Worm (Caenorhabditis elegans): ENCODE data around the gene T07G12.2.
A peak's percentile ranks its signal among the peaks of the same experiment; 100 is the strongest.

Gene T07G12.2

ce11 chrIV:10542283-10542682 lies 11.8 kb downstream of the T07G12.2 start:
- no peak for TF ChIP-seq nhr-237 (tag; optimal IDR thresholded peaks at IDR 0.05)
- no peak for TF ChIP-seq lsy-12 (tag; optimal IDR thresholded peaks at IDR 0.05)
- no peak for TF ChIP-seq ZK546.5 (tag; optimal IDR thresholded peaks at IDR 0.05)
- peak; percentile 54 for TF ChIP-seq elt-2 (tag; optimal IDR thresholded peaks at IDR 0.05)
- no peak for TF ChIP-seq ceh-16 (tag; optimal IDR thresholded peaks at IDR 0.05)
- no peak for TF ChIP-seq daf-12 (tag; optimal IDR thresholded peaks at IDR 0.05)
- TF ChIP-seq pqm-1 (tag; optimal IDR thresholded peaks at IDR 0.05), result no peak
- no peak for TF ChIP-seq tbx-2 (tag; optimal IDR thresholded peaks at IDR 0.05)
- no peak for TF ChIP-seq ceh-82 (tag; optimal IDR thresholded peaks at IDR 0.05)

ce11 chrIV:10543361-10543760 lies 12.9 kb downstream of the T07G12.2 start:
- TF ChIP-seq ceh-9 (tag; optimal IDR thresholded peaks at IDR 0.05) (no peak), ama-1 (optimal IDR thresholded peaks at IDR 0.05) (no peak), jun-1 (tag; optimal IDR thresholded peaks at IDR 0.05) (peak; percentile 66), lin-39 (tag; optimal IDR thresholded peaks at IDR 0.05) (no peak), pqm-1 (tag; optimal IDR thresholded peaks at IDR 0.05) (peak; percentile 76), daf-12 (tag; optimal IDR thresholded peaks at IDR 0.05) (no peak), pha-4 (tag; optimal IDR thresholded peaks at IDR 0.05) (peak; percentile 32), nhr-67 (tag; optimal IDR thresholded peaks at IDR 0.05) (no peak), mdl-1 (tag; optimal IDR thresholded peaks at IDR 0.05) (no peak), eor-1 (tag; optimal IDR thresholded peaks at IDR 0.05) (no peak), elt-3 (tag; optimal IDR thresholded peaks at IDR 0.05) (no peak), elt-2 (tag; optimal IDR thresholded peaks at IDR 0.05) (peak; percentile 84)

- TF ChIP-seq elt-2 (tag; optimal IDR thresholded peaks at IDR 0.05), result peak; percentile 40
- no peak for TF ChIP-seq ztf-4 (tag; optimal IDR thresholded peaks at IDR 0.05)
- TF ChIP-seq fkh-2 (tag; optimal IDR thresholded peaks at IDR 0.05), result no peak
- TF ChIP-seq fkh-10 (GFP tag; optimal IDR thresholded peaks at IDR 0.05), result no peak
- no peak for TF ChIP-seq nhr-23 (tag; optimal IDR thresholded peaks at IDR 0.05)
Observed at ce11 chrIV:10545038-10545437, 14.5 kb downstream of the T07G12.2 start, which contains the start of gene T07G12.5. TSS of gene T07G12.5 (minus strand) at chrIV:10545138.

- TF ChIP-seq egl-5 (tag; optimal IDR thresholded peaks at IDR 0.05) (no peak), R02D3.7 (tag; optimal IDR thresholded peaks at IDR 0.05) (no peak), unc-62 (GFP tag; optimal IDR thresholded peaks at IDR 0.05) (no peak), eor-1 (tag; optimal IDR thresholded peaks at IDR 0.05) (no peak), snpc-4 (tag; optimal IDR thresholded peaks at IDR 0.05) (no peak), aly-2 (tag; optimal IDR thresholded peaks at IDR 0.05) (no peak), pqm-1 (tag; optimal IDR thresholded peaks at IDR 0.05) (no peak), hmg-11 (tag; optimal IDR thresholded peaks at IDR 0.05) (no peak), nhr-12 (tag; optimal IDR thresholded peaks at IDR 0.05) (no peak), nhr-25 (tag; optimal IDR thresholded peaks at IDR 0.05) (no peak), nhr-77 (tag; optimal IDR thresholded peaks at IDR 0.05) (no peak), nhr-43 (tag; optimal IDR thresholded peaks at IDR 0.05; ENCODE audit: poor library complexity, severe bottlenecking) (no peak)
Observed at ce11 chrIV:10546589-10547136, 16.2 kb downstream of the T07G12.2 start, which contains the start of gene zim-1. TSS of gene zim-1 (plus strand) at chrIV:10547086.

ce11 chrIV:10554947-10555346 lies 24.4 kb downstream of the T07G12.2 start, which contains the start of gene zim-2:
TSS of gene zim-2 (plus strand) at chrIV:10555247.
- TF ChIP-seq mml-1 (tag; optimal IDR thresholded peaks at IDR 0.05), result no peak
- TF ChIP-seq nhr-11 (tag; optimal IDR thresholded peaks at IDR 0.05), result no peak
- TF ChIP-seq mdl-1 (tag; optimal IDR thresholded peaks at IDR 0.05), result no peak
- TF ChIP-seq ceh-16 (tag; optimal IDR thresholded peaks at IDR 0.05), result no peak

- no peak for TF ChIP-seq mml-1 (tag; optimal IDR thresholded peaks at IDR 0.05)
- TF ChIP-seq lin-15B (tag; optimal IDR thresholded peaks at IDR 0.05), result no peak
- TF ChIP-seq lin-39 (tag; optimal IDR thresholded peaks at IDR 0.05), result no peak
- TF ChIP-seq aly-2 (tag; optimal IDR thresholded peaks at IDR 0.05), result no peak
- TF ChIP-seq nhr-76 (tag; optimal IDR thresholded peaks at IDR 0.05), result no peak
- no peak for TF ChIP-seq skn-1 (tag; optimal IDR thresholded peaks at IDR 0.05)
- TF ChIP-seq lsy-12 (tag; optimal IDR thresholded peaks at IDR 0.05), result no peak
- TF ChIP-seq egl-27 (tag; optimal IDR thresholded peaks at IDR 0.05), result no peak
- no peak for TF ChIP-seq eor-1 (tag; optimal IDR thresholded peaks at IDR 0.05)
- no peak for TF ChIP-seq fkh-2 (tag; optimal IDR thresholded peaks at IDR 0.05)
- no peak for TF ChIP-seq ceh-16 (tag; optimal IDR thresholded peaks at IDR 0.05)
- TF ChIP-seq hmg-11 (tag; optimal IDR thresholded peaks at IDR 0.05), result no peak
- no peak for TF ChIP-seq pqm-1 (tag; optimal IDR thresholded peaks at IDR 0.05)
- TF ChIP-seq ztf-11 (tag; optimal IDR thresholded peaks at IDR 0.05), result no peak
- no peak for TF ChIP-seq mdl-1 (tag; optimal IDR thresholded peaks at IDR 0.05)
- TF ChIP-seq ZK546.5 (tag; optimal IDR thresholded peaks at IDR 0.05), result no peak
- TF ChIP-seq nhr-67 (tag; optimal IDR thresholded peaks at IDR 0.05), result no peak
- no peak for TF ChIP-seq nhr-25 (tag; optimal IDR thresholded peaks at IDR 0.05)
- TF ChIP-seq unc-62 (GFP tag; optimal IDR thresholded peaks at IDR 0.05), result no peak
Observed at ce11 chrIV:10558415-10558814, 27.9 kb downstream of the T07G12.2 start, which contains the start of gene zim-3. TSS of gene zim-3 (plus strand) at chrIV:10558715.
